Worm (Caenorhabditis elegans) whole organism, L1 larva: ENCODE results near the gene lido-15.

Experiments
- C04F5.9 ChIP-seq: sonication (generic microtip); optimal IDR thresholded peaks from 2 replicates; lab custom pipeline; 2016; ENCODE audit warnings: missing genetic modification characterization, missing compliant biosample characterization
- C16A3.4 ChIP-seq: fragments of 150-350 bp; optimal IDR thresholded peaks from 2 replicates; lab custom pipeline; 2014; ENCODE audit warnings: missing biosample characterization, missing genetic modification characterization
- Y116A8C.19 ChIP-seq: sonication (generic microtip); optimal IDR thresholded peaks from 2 replicates; lab custom pipeline; 2016; ENCODE audit warnings: missing compliant biosample characterization, missing genetic modification characterization, borderline replicate concordance
- aha-1 ChIP-seq: fragments of 150-350 bp; optimal IDR thresholded peaks from 2 replicates; lab custom pipeline; 2014; ENCODE audit warnings: missing biosample characterization, missing genetic modification characterization
- alr-1 ChIP-seq: fragments of 200-800 bp; sonication (Bioruptor generic); optimal IDR thresholded peaks from 2 replicates; lab custom pipeline; 2018; ENCODE audit warnings: borderline replicate concordance, mild to moderate bottlenecking, missing genetic modification characterization, missing compliant biosample characterization
- blmp-1 ChIP-seq: fragments of 150-350 bp; optimal IDR thresholded peaks from 2 replicates; lab custom pipeline; 2014; ENCODE audit warnings: missing biosample characterization, missing genetic modification characterization
- ceh-63 ChIP-seq: fragments of 200-800 bp; sonication (Bioruptor generic); optimal IDR thresholded peaks from 2 replicates; lab custom pipeline; 2018; ENCODE audit warnings: mild to moderate bottlenecking, missing genetic modification characterization, missing compliant biosample characterization
- ceh-88 ChIP-seq: fragments of 200-800 bp; sonication (Bioruptor generic); IDR thresholded peaks from 2 replicates; pipeline ENCODE4 v1.3.6; 2022; ENCODE audit warnings: missing genetic modification characterization, missing compliant biosample characterization
- ceh-90 ChIP-seq: sonication (generic microtip); optimal IDR thresholded peaks from 2 replicates; lab custom pipeline; 2016; ENCODE audit warnings: missing genetic modification characterization, missing compliant biosample characterization
- ces-1 ChIP-seq: fragments of 150-350 bp; optimal IDR thresholded peaks from 2 replicates; lab custom pipeline; 2014; ENCODE audit warnings: missing biosample characterization, missing genetic modification reagents, missing genetic modification characterization
- dpl-1 ChIP-seq, 3 experiments: fragments of 150-350 bp in 2 of 3; sonication (generic microtip) in 1 of 3; optimal IDR thresholded peaks; 2 replicates each; lab custom pipeline; 2014 to 2017; ENCODE audit warnings: missing biosample characterization in 3 of 3, missing genetic modification characterization in 3 of 3, missing genetic modification reagents in 3 of 3
- dsc-1 ChIP-seq: sonication (generic microtip); optimal IDR thresholded peaks from 2 replicates; lab custom pipeline; 2016; ENCODE audit warnings: mild to moderate bottlenecking, missing genetic modification characterization, missing compliant biosample characterization
- efl-3 ChIP-seq: fragments of 200-800 bp; sonication (Bioruptor generic); optimal IDR thresholded peaks from 2 replicates; lab custom pipeline; 2018; ENCODE audit warnings: mild to moderate bottlenecking, missing genetic modification characterization, missing compliant biosample characterization
- egl-13 ChIP-seq: sonication (generic microtip); optimal IDR thresholded peaks from 2 replicates; lab custom pipeline; 2016; ENCODE audit warnings: missing genotype, missing genetic modification reagents, missing genetic modification characterization, missing compliant biosample characterization
- elt-2 ChIP-seq: sonication (generic microtip); optimal IDR thresholded peaks from 2 replicates; lab custom pipeline; 2016; ENCODE audit warnings: missing genetic modification characterization, mild to moderate bottlenecking, inconsistent platforms, missing compliant biosample characterization, missing genetic modification reagents
- elt-3 ChIP-seq, 6 experiments: fragments of 150-350 bp in 1 of 6; sonication (generic microtip); optimal IDR thresholded peaks; 2 replicates each; lab custom pipeline; 2017 to 2018; ENCODE audit warnings: missing biosample characterization in 6 of 6, missing genetic modification characterization in 6 of 6, inconsistent platforms in 1 of 6
- fkh-10 ChIP-seq: sonication (generic microtip); optimal IDR thresholded peaks from 2 replicates; lab custom pipeline; 2017; ENCODE audit warnings: missing biosample characterization, missing genetic modification reagents, missing genetic modification characterization
- fkh-4 ChIP-seq: sonication (generic microtip); optimal IDR thresholded peaks from 2 replicates; lab custom pipeline; 2016; ENCODE audit warnings: missing compliant biosample characterization, missing genetic modification characterization, borderline replicate concordance
- fkh-8 ChIP-seq: sonication (generic microtip); optimal IDR thresholded peaks from 2 replicates; lab custom pipeline; 2016; ENCODE audit warnings: mild to moderate bottlenecking, missing genetic modification characterization, missing compliant biosample characterization
- hlh-4 ChIP-seq: sonication (generic microtip); optimal IDR thresholded peaks from 2 replicates; lab custom pipeline; 2016; ENCODE audit warnings: mild to moderate bottlenecking, missing genetic modification characterization, missing compliant biosample characterization
- irx-1 ChIP-seq: sonication (generic microtip); optimal IDR thresholded peaks from 2 replicates; lab custom pipeline; 2016; ENCODE audit warnings: missing genetic modification characterization, missing compliant biosample characterization
- isw-1 ChIP-seq: fragments of 200-800 bp; sonication (Bioruptor generic); IDR thresholded peaks from 2 replicates; pipeline ENCODE4 v1.3.6; 2022; ENCODE audit warnings: missing genetic modification characterization, missing compliant biosample characterization
- jun-1 ChIP-seq: fragments of 150-350 bp; optimal IDR thresholded peaks from 2 replicates; lab custom pipeline; 2014; ENCODE audit warnings: missing biosample characterization, missing genetic modification reagents, missing genetic modification characterization
- lin-14 ChIP-seq: fragments of 200-800 bp; sonication (Bioruptor generic); optimal IDR thresholded peaks from 2 replicates; lab custom pipeline; 2018; ENCODE audit warnings: mild to moderate bottlenecking, missing genetic modification characterization, moderate library complexity, missing compliant biosample characterization
- lin-15B ChIP-seq: fragments of 150-350 bp; sonication (generic microtip); optimal IDR thresholded peaks from 3 replicates; lab custom pipeline; 2014; ENCODE audit warnings: missing biosample characterization, missing genetic modification characterization
- lin-35 ChIP-seq, 2 experiments: fragments of 150-350 bp; optimal IDR thresholded peaks; 2 replicates each; lab custom pipeline; 2014; ENCODE audit warnings: missing biosample characterization in 2 of 2, missing genetic modification characterization in 2 of 2, missing genetic modification reagents in 2 of 2
- lin-39 ChIP-seq: fragments of 150-350 bp; optimal IDR thresholded peaks from 2 replicates; lab custom pipeline; 2014; ENCODE audit warnings: missing biosample characterization, missing genetic modification reagents, missing genetic modification characterization
- lsy-2 ChIP-seq, 2 experiments: fragments of 150-350 bp; optimal IDR thresholded peaks; 2 replicates each; lab custom pipeline; 2014; ENCODE audit warnings: missing biosample characterization in 2 of 2, missing genetic modification characterization in 2 of 2
- mab-9 ChIP-seq: fragments of 200-800 bp; sonication (Bioruptor generic); IDR thresholded peaks from 2 replicates; pipeline ENCODE4 v1.3.6; 2022; ENCODE audit warnings: missing genetic modification reagents, missing genetic modification characterization, missing compliant biosample characterization
- mdl-1 ChIP-seq, 2 experiments: fragments of 150-350 bp; optimal IDR thresholded peaks; 2 replicates each; lab custom pipeline; 2014 to 2017; ENCODE audit warnings: missing biosample characterization in 2 of 2, missing genetic modification characterization in 2 of 2, inconsistent platforms in 1 of 2
- mef-2 ChIP-seq: fragments of 150-350 bp; optimal IDR thresholded peaks from 2 replicates; lab custom pipeline; 2014; ENCODE audit warnings: missing biosample characterization, missing genetic modification characterization
- nhr-19 ChIP-seq: fragments of 200-800 bp; sonication (Bioruptor generic); conservative IDR thresholded peaks from 2 replicates; pipeline ENCODE4 v1.3.6; 2022; ENCODE audit warnings: missing genetic modification characterization, missing compliant biosample characterization
- nhr-20 ChIP-seq: sonication (generic microtip); optimal IDR thresholded peaks from 2 replicates; lab custom pipeline; 2016; ENCODE audit warnings: mild to moderate bottlenecking, missing genetic modification characterization, missing compliant biosample characterization
- nhr-28 ChIP-seq: fragments of 150-350 bp; optimal IDR thresholded peaks from 2 replicates; lab custom pipeline; 2014; ENCODE audit warnings: missing biosample characterization, missing genetic modification characterization
- nhr-71 ChIP-seq: sonication (generic microtip); optimal IDR thresholded peaks from 2 replicates; lab custom pipeline; 2016; ENCODE audit warnings: mild to moderate bottlenecking, missing genetic modification characterization, moderate library complexity, missing compliant biosample characterization
- nhr-76 ChIP-seq: sonication (generic microtip); optimal IDR thresholded peaks from 2 replicates; lab custom pipeline; 2017; ENCODE audit warnings: missing biosample characterization, missing genetic modification characterization
- nhr-90 ChIP-seq: sonication (generic microtip); optimal IDR thresholded peaks from 2 replicates; lab custom pipeline; 2016; ENCODE audit warnings: mild to moderate bottlenecking, missing genetic modification characterization, missing compliant biosample characterization; ENCODE audit not compliant: poor library complexity
- pax-3 ChIP-seq: fragments of 200-800 bp; sonication (Bioruptor generic); optimal IDR thresholded peaks from 2 replicates; lab custom pipeline; 2018; ENCODE audit warnings: mild to moderate bottlenecking, missing genetic modification characterization, moderate library complexity, missing compliant biosample characterization
- pqm-1 ChIP-seq: sonication (generic microtip); optimal IDR thresholded peaks from 3 replicates; lab custom pipeline; 2017; ENCODE audit warnings: missing biosample characterization, missing genetic modification characterization
- rnt-1 ChIP-seq: sonication (generic microtip); optimal IDR thresholded peaks from 2 replicates; lab custom pipeline; 2016; ENCODE audit warnings: mild to moderate bottlenecking, missing genetic modification characterization, moderate library complexity, missing compliant biosample characterization
- skn-1 ChIP-seq: fragments of 150-350 bp; optimal IDR thresholded peaks from 2 replicates; lab custom pipeline; 2014; ENCODE audit warnings: missing biosample characterization, missing genetic modification characterization
- snu-23 ChIP-seq: sonication (generic microtip); optimal IDR thresholded peaks from 2 replicates; lab custom pipeline; 2016; ENCODE audit warnings: missing genetic modification characterization, missing compliant biosample characterization
- sptf-1 ChIP-seq: fragments of 150-350 bp; optimal IDR thresholded peaks from 2 replicates; lab custom pipeline; 2014; ENCODE audit warnings: missing biosample characterization, missing genetic modification characterization
- swsn-7 ChIP-seq: sonication (generic microtip); optimal IDR thresholded peaks from 2 replicates; lab custom pipeline; 2016; ENCODE audit warnings: missing genetic modification characterization, missing compliant biosample characterization
- tbx-2 ChIP-seq: sonication (generic microtip); optimal IDR thresholded peaks from 2 replicates; lab custom pipeline; 2016; ENCODE audit warnings: missing genetic modification characterization, missing compliant biosample characterization
- tlp-1 ChIP-seq: fragments of 150-350 bp; optimal IDR thresholded peaks from 2 replicates; lab custom pipeline; 2014; ENCODE audit warnings: missing biosample characterization, missing genetic modification characterization
- unc-130 ChIP-seq: fragments of 150-350 bp; optimal IDR thresholded peaks from 2 replicates; lab custom pipeline; 2017; ENCODE audit warnings: missing biosample characterization, missing genetic modification characterization, inconsistent platforms
- unc-30 ChIP-seq: sonication (generic microtip); optimal IDR thresholded peaks from 2 replicates; lab custom pipeline; 2017; ENCODE audit warnings: missing biosample characterization, missing genetic modification characterization
- unc-62 ChIP-seq: fragments of 150-350 bp; optimal IDR thresholded peaks from 2 replicates; lab custom pipeline; 2014; ENCODE audit warnings: missing biosample characterization, missing genetic modification reagents, missing genetic modification characterization
- unc-98 ChIP-seq: fragments of 200-800 bp; sonication (Bioruptor generic); IDR thresholded peaks from 2 replicates; pipeline ENCODE4 v1.3.6; 2022; ENCODE audit warnings: missing genetic modification characterization, missing compliant biosample characterization
- vab-15 ChIP-seq: sonication (generic microtip); optimal IDR thresholded peaks from 2 replicates; lab custom pipeline; 2017; ENCODE audit warnings: missing genotype, mild to moderate bottlenecking, missing genetic modification characterization, missing compliant biosample characterization
- xbp-1 ChIP-seq: sonication (generic microtip); optimal IDR thresholded peaks from 2 replicates; lab custom pipeline; 2016; ENCODE audit warnings: missing genetic modification characterization, missing compliant biosample characterization
- ztf-11 ChIP-seq, 2 experiments: sonication (generic microtip); optimal IDR thresholded peaks; 2 replicates each; lab custom pipeline; 2016 to 2017; ENCODE audit warnings: missing genetic modification characterization in 2 of 2, missing biosample characterization in 1 of 2, missing compliant biosample characterization in 1 of 2
- ztf-4 ChIP-seq: fragments of 150-350 bp; optimal IDR thresholded peaks from 2 replicates; lab custom pipeline; 2014; ENCODE audit warnings: missing biosample characterization, missing genetic modification characterization

The lido-15 gene

ce11 chrII:3786538-3786937 lies 25.5 kb upstream of the lido-15 start:
- TF ChIP-seq nhr-71 (no peak), lin-39 (tag; lab: Kevin White, UChicago) (no peak), fkh-8 (tag; lab: Kevin White, UChicago) (peak; percentile 9), nhr-19 (GFP tag; lab: Robert Waterston, UW) (0 out of 2 replicates have a peak, but pooled peaks have one; percentile 6), unc-30 (tag; lab: Kevin White, UChicago) (no peak), ceh-90 (tag; lab: Kevin White, UChicago) (no peak), isw-1 (GFP tag; lab: Robert Waterston, UW) (no peak), mef-2 (tag; lab: Kevin White, UChicago) (no peak), nhr-28 (tag; lab: Kevin White, UChicago) (no peak), jun-1 (tag; lab: Kevin White, UChicago) (peak; percentile 88), ceh-88 (GFP tag; lab: Robert Waterston, UW) (no peak), hlh-4 (tag; lab: Kevin White, UChicago) (no peak), pqm-1 (tag; lab: Kevin White, UChicago) (peak; percentile 99), dpl-1 (GFP tag; optimal IDR thresholded peaks at IDR 0.05; lab: Kevin White, UChicago) (no peak), lin-14 (GFP tag; lab: Kevin White, UChicago) (no peak), ces-1 (GFP tag; lab: Kevin White, UChicago) (no peak), rnt-1 (no peak), egl-13 (tag; lab: Kevin White, UChicago) (no peak), pax-3 (tag; lab: Kevin White, UChicago) (peak; percentile 79), elt-2 (tag; lab: Kevin White, UChicago) (peak; percentile 100), C16A3.4 (tag; lab: Kevin White, UChicago) (no peak), tlp-1 (tag; lab: Kevin White, UChicago) (peak; percentile 91), unc-98 (GFP tag; lab: Robert Waterston, UW) (no peak), dsc-1 (no peak), snu-23 (GFP tag; lab: Kevin White, UChicago) (no peak), ztf-4 (tag; lab: Kevin White, UChicago) (no peak), lsy-2 (tag; optimal IDR thresholded peaks at IDR 0.05; lab: Kevin White, UChicago) (peak in 1 of 2 experiments; percentile 58), xbp-1 (tag; lab: Kevin White, UChicago) (no peak), unc-130 (tag; lab: Kevin White, UChicago) (no peak), Y116A8C.19 (tag; lab: Kevin White, UChicago) (no peak), nhr-76 (tag; lab: Kevin White, UChicago) (no peak), fkh-4 (tag; lab: Kevin White, UChicago) (no peak), swsn-7 (tag; lab: Kevin White, UChicago) (no peak), fkh-10 (GFP tag; lab: Kevin White, UChicago) (no peak), C04F5.9 (tag; lab: Kevin White, UChicago) (no peak), alr-1 (tag; lab: Kevin White, UChicago) (no peak), blmp-1 (tag; lab: Kevin White, UChicago) (no peak), nhr-20 (tag; lab: Kevin White, UChicago) (peak; percentile 51), elt-3 (tag; optimal IDR thresholded peaks at IDR 0.05; lab: Kevin White, UChicago) (no peak), vab-15 (tag; lab: Kevin White, UChicago) (no peak), ceh-63 (GFP tag; lab: Kevin White, UChicago) (no peak), ztf-11 (tag; optimal IDR thresholded peaks at IDR 0.05; lab: Kevin White, UChicago) (no peak), aha-1 (tag; lab: Kevin White, UChicago) (no peak), tbx-2 (tag; lab: Kevin White, UChicago) (no peak), sptf-1 (tag; lab: Kevin White, UChicago) (no peak), lin-15B (no peak), nhr-90 (tag; lab: Kevin White, UChicago) (peak; percentile 47), skn-1 (tag; lab: Kevin White, UChicago) (no peak), irx-1 (tag; lab: Kevin White, UChicago) (no peak), mdl-1 (tag; optimal IDR thresholded peaks at IDR 0.05; lab: Kevin White, UChicago) (no peak), unc-62 (GFP tag; lab: Kevin White, UChicago) (no peak), efl-3 (GFP tag; lab: Kevin White, UChicago) (no peak), lin-35 (GFP tag; optimal IDR thresholded peaks at IDR 0.05; lab: Kevin White, UChicago) (peak in 1 of 2 experiments; percentile 70), mab-9 (GFP tag; lab: Robert Waterston, UW) (no peak)
